Fruit fly (Drosophila melanogaster): Measurements from ENCODE around the gene ppan.

Gene ppan

dm6 chr3R:21130050-21130449 is 14.0 kb downstream of the ppan start, which contains the start of gene Ice2 (continued):
- TF ChIP-seq Opbp (GFP tag; IDR thresholded peaks at IDR 0.05; ENCODE audit: partially characterized antibody) (peak; percentile 62), Ets97D (GFP tag; optimal IDR thresholded peaks at IDR 0.05) (peak; percentile 61), D19B (GFP tag; optimal IDR thresholded peaks at IDR 0.05) (no peak), YL-1 (GFP tag; optimal IDR thresholded peaks at IDR 0.05) (peak; percentile 14), Bgb (GFP tag; IDR thresholded peaks at IDR 0.05; ENCODE audit: partially characterized antibody) (peak; percentile 47; the same call in 1 of the 2 replicates), CG2116 (GFP tag; optimal IDR thresholded peaks at IDR 0.05) (peak; percentile 67), CG14710 (tag; optimal IDR thresholded peaks at IDR 0.05) (peak; percentile 52), Xrp1 (GFP tag; IDR thresholded peaks at IDR 0.05) (peak; percentile 25; the same call in 1 of the 2 replicates), ab (GFP tag; optimal IDR thresholded peaks at IDR 0.05) (no peak), CG4617 (GFP tag; optimal IDR thresholded peaks at IDR 0.05; ENCODE audit: borderline replicate concordance) (peak; percentile 56), CG1233 (GFP tag; optimal IDR thresholded peaks at IDR 0.05) (no peak), Dll (GFP tag; IDR thresholded peaks at IDR 0.05; ENCODE audit: partially characterized antibody) (peak; percentile 42; the same call in 1 of the 4 replicates), phol (tag; optimal IDR thresholded peaks at IDR 0.05) (peak; percentile 41), Med (GFP tag) (peak; percentile 76), Dp (GFP tag; optimal IDR thresholded peaks at IDR 0.05) (peak; percentile 94), Dfd (GFP tag; optimal IDR thresholded peaks at IDR 0.05) (no peak), CG1792 (GFP tag; optimal IDR thresholded peaks at IDR 0.05) (peak; percentile 42), Myb (GFP tag; optimal IDR thresholded peaks at IDR 0.05) (peak; percentile 96), CG2712 (tag; optimal IDR thresholded peaks at IDR 0.05) (peak; percentile 44), trem (tag; optimal IDR thresholded peaks at IDR 0.05) (peak; percentile 46), sug (tag; optimal IDR thresholded peaks at IDR 0.05) (peak; percentile 21)

dm6 chr3R:21133517-21133916 is 17.5 kb downstream of the ppan start, which contains the start of gene Trm7-34:
Gene Trm7-34, minus strand, starts transcription at chr3R:21133881.
- TF ChIP-seq Xrp1 (GFP tag; IDR thresholded peaks at IDR 0.05) (no peak), MBD-R2 (GFP tag; IDR thresholded peaks at IDR 0.05) (peak; percentile 69; the same call in 1 of the 2 replicates), Max (GFP tag; optimal IDR thresholded peaks at IDR 0.05) (no peak), bowl (GFP tag; IDR thresholded peaks at IDR 0.05) (no peak), crp (GFP tag; optimal IDR thresholded peaks at IDR 0.05) (peak in 1 of 2 experiments; percentile 77), CG9817 (tag; optimal IDR thresholded peaks at IDR 0.05) (no peak), Elba2 (GFP tag; optimal IDR thresholded peaks at IDR 0.05) (peak; percentile 65), MESR4 (GFP tag; optimal IDR thresholded peaks at IDR 0.05) (peak; percentile 62), CG15269 (tag; optimal IDR thresholded peaks at IDR 0.05) (no peak)

dm6 chr3R:21133951-21134350 is 17.9 kb downstream of the ppan start, which contains the start of gene Usp8:
Gene Usp8, plus strand, starts transcription at chr3R:21134262.
- TF ChIP-seq Abd-B (GFP tag; optimal IDR thresholded peaks at IDR 0.05) (peak; percentile 28), CG1603 (tag; optimal IDR thresholded peaks at IDR 0.05) (peak; percentile 44), cwo (GFP tag; optimal IDR thresholded peaks at IDR 0.05) (no peak), Mad (GFP tag; optimal IDR thresholded peaks at IDR 0.05) (no peak), dm (GFP tag; optimal IDR thresholded peaks at IDR 0.05) (no peak), otp (GFP tag; IDR thresholded peaks at IDR 0.05) (no peak), CG2199 (GFP tag; IDR thresholded peaks at IDR 0.05) (no peak), CG10274 (GFP tag; optimal IDR thresholded peaks at IDR 0.05) (no peak), eyg (GFP tag; optimal IDR thresholded peaks at IDR 0.05) (no peak), pb (GFP tag; optimal IDR thresholded peaks at IDR 0.05) (no peak), HHEX (GFP tag; optimal IDR thresholded peaks at IDR 0.05) (no peak), tio (GFP tag; optimal IDR thresholded peaks at IDR 0.05) (no peak), fu2 (GFP tag; optimal IDR thresholded peaks at IDR 0.05) (no peak), CoRest (tag; optimal IDR thresholded peaks at IDR 0.05) (peak; percentile 68), Asciz (GFP tag; optimal IDR thresholded peaks at IDR 0.05) (no peak), bbx (GFP tag; IDR thresholded peaks at IDR 0.05; ENCODE audit: partially characterized antibody) (no peak), ro (GFP tag; IDR thresholded peaks at IDR 0.05) (no peak), btn (GFP tag; optimal IDR thresholded peaks at IDR 0.05) (no peak), CG10267 (tag; optimal IDR thresholded peaks at IDR 0.05) (peak; percentile 50), CG17829 (tag; optimal IDR thresholded peaks at IDR 0.05) (peak; percentile 23)
